Fruit fly (Drosophila melanogaster) whole organism, larva: ENCODE results near the gene CG4957.

Experiments used
- noc ChIP-seq: fragments of 200-800 bp; sonication (Bioruptor generic); optimal IDR thresholded peaks from 3 replicates; lab custom pipeline; 2019; ENCODE audit warnings: missing biosample characterization, mild to moderate bottlenecking, missing genetic modification characterization, moderate library complexity

CG4957 gene

DNA sequence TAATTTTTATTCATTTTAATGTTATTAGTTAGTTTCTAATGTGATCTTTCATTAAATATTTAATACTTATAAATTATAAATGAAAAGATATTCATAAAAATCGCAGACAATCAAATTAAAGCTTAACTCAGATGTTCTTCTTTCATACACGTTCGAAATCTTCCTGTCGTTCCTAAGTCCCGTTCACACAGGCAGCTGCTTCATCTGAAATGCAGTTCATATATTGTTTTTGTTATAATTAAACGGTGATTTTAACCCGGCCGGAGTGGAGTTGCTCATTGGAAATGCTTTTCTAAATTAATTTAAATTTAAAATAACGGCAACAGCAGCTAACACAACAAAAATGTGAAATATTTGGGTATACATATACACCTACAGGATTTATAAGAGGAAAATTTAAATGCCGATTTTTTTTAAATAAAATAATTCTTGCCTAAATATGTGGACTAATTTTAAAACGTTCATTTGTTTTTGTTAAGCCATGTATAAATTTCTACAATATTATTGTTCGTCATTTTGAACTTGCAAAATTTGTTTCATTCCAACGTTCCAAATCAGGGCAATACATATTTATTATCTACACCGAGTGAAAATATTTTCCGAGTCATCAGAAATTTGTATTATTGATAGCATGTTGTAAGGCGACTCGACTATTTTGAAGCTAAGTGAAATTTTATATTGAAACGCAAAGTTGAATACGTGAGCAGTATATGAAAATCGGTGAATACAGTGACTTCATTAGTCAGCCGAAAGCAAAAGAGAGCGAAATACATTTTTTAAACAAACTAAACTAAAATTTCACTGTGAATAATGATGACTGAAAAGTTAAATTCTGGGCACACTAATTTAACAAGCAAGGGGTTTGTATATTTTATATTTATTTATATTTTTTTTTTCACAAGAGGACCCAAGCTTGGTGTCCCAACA, 29.7 kb upstream of the CG4957 start, which contains the start of gene me31B:
me31B (plus strand) TSS at position 616 of the 927 bp plus-strand sequence.
- no peak for TF ChIP-seq noc (tag; lab: Kevin White, UChicago)

DNA sequence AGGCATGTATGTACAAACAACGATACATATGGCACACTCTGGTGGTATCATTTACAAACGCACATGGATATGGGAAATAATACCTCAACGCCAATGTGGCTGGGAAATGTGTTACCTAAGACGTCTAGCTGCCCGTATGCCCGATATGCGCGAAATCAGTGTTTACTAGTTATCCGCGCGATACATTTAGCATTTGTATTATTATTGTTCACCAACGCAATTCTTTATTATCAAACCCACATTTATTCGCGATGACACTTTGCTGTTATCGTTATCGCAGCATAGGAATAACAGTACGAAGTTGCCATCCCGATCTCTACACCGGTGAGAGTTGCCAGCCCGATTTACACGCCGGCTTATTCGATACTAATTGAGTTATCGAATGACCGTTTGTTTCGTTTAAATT, 21.9 kb upstream of the CG4957 start, which contains the start of gene chico:
chico (minus strand) TSS at position 294 of the 406 bp plus-strand sequence.
- TF ChIP-seq noc (tag; lab: Kevin White, UChicago) = no peak

DNA sequence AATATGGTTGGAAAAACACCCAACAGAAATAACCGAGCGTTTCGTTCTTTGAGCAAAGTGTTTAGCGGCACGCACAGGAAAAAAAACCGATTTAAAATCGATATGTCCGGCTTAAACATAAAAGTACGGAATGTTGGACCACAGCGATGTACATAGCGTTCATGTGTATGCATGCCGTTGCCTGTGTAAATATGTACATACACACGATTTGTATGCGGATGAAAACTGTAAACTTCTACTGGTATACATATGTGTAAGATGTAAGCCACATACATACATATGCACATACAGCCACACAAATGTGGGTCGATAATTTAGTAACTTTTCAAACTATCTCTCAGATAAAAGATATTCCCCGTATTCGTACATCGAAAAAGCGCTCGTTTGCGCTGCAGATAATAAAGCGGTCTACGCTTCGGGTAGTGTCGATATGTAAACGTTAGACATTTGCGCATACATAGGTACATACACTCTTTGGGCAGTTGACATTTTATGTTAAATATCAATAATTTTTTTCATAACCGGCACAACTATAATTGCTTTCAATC, 18.9 kb upstream of the CG4957 start:
- no peak for TF ChIP-seq noc (tag; lab: Kevin White, UChicago)

DNA sequence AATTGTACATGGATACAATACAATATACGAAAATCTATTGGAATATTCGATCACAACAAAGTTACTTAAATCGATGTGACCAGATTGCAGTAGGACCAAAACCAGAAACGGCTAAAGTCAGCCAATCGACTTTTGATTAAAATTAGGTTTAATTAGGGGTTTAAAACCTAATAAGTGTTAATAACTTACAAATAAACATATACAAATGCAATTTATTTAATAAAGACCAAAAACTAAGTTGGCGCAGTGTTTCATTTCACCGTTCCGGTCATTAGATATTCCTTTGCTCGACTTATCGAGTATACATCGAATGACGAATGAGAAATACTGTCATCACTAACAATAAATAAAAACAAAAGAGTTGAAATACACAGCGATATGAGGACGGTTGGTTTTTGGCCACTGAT, 18.2 kb upstream of the CG4957 start, which contains the start of the genes bsk and CG31717:
bsk (minus strand) TSS at position 61 of the 407 bp plus-strand sequence.
CG31717 (plus strand) TSS at position 297 of the 407 bp plus-strand sequence.
- no peak for TF ChIP-seq noc (tag; lab: Kevin White, UChicago)

DNA sequence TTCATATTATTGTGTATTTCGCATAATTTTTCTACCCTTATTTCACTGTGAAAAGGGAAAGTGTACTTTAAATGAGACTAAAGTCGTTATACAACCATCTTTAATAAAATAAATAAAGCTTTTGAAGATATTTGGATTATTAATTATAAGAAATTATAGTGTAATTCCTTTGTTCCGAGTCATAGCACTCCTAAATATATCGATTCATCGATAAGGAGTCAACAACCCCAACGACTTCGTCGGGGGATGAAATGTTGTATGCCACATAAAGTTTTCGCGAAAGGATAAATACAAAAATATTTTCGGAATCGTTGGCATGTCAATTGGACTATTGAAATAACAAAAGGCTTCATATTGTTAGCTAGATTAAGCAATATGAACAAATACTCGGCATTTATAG, 17.1 kb upstream of the CG4957 start, which contains the start of gene Ror:
Ror (plus strand) TSS at position 252 of the 400 bp plus-strand sequence.
- no peak for TF ChIP-seq noc (tag; lab: Kevin White, UChicago)

DNA sequence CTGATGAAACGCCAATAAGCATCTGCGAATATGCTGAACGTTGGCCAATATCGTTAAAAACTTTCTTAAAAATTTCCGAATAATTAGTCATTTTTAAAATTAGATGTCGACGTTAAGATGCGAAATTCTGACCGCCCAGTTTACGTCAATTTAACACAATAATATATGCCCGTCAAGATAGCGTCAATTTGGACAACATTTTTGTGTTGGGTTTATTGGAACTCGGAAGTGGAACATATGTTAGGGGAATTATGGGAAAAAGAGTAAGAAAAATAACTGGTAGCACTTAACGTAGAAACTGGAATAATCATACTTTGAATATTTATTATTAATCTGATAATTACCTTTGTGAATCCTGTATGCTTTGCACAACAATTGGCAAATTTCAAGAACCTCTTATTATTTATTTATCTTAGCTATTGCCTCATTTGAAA, 12.9 kb upstream of the CG4957 start, which contains the start of gene CG5676:
CG5676 (minus strand) TSS at position 167 of the 434 bp plus-strand sequence.
- no peak for TF ChIP-seq noc (tag; lab: Kevin White, UChicago)

DNA sequence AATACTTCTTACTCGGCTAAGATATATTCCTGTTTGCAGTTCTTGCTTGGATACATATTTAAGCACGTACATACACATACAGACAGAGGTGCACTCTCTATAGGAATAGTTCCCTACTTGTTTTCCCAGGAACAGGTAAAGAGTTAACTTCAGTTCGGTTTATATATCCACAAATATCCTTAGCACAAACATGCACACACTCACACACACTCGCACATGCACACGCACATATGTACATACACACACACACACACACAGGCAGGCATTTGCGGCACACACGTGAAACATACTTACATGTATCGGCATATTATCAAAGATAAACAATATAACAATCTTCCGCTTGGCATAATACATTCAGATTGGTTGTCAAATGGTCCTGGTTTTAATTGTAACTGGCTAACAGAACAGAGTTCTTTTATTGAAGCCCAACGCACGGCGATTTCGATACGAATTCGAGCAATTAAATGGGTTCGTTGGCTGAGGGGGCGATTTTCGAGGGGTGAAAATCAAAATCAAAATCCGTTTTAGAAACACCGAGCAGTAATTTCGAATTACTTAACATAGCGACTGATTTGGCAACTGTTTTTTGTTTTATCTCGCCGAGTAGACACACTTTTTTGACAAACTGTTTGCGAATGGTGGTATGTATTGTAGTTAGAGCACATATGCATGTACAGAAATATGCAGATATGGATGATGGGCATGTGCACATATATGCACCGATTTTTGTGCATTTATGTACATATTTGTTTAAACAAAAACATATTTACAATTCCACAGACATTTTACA, 8.5 kb upstream of the CG4957 start:
- TF ChIP-seq noc (tag; lab: Kevin White, UChicago) = no peak

DNA sequence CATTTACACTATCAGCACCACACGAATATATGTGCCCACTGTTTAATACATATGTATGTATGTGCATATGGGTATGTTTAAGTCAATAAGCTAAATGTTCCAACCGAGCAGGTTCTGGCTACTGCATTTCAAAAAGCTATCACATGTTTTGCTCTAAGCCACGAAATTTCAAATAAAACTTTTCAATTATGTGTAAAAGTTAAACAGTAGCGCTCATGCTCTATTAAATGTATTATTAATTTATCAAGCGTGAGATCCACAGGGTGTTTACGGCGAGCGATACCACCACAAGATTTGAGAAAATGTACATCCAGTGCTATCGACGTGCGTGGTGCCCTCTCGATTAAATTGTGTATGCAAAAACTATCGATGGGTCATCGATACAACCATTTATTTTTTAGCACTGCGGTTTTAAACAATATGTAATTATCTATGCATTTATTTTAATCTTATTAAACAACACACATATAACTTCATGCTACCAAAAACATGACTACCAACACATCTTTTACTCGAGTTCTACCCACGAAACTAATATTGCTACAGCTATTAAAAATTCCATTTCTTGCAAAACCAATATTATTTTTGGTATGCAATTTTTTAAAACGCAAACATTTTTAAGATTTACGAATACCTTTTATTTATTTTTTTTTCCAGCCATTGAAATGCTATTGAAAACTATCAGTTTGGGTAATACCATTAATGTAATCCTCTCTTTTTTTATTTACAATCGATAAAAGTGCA, 7.8 kb upstream of the CG4957 start, which contains the start of gene Pten:
Pten (minus strand) TSS at position 300 of the 744 bp plus-strand sequence.
- TF ChIP-seq noc (tag; lab: Kevin White, UChicago) = no peak

DNA sequence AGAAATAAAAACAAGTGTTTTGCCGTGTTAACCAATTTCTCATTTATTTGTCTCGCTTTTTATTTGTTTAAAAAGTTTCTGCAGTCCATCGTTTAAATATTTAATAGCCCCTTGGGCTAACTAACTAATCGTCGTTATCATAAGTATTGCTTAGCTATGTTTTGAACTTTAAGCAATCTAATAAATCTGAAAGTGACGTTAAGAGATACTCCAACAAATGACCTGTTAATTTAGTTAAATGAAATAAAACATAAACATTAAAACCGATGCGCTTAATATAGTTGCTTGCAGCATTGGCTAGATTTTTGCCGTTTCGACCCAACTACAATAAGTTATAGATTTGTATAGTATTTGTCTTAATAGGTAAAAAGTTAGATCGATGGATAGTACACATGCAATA, 6.9 kb upstream of the CG4957 start:
- TF ChIP-seq noc (tag; lab: Kevin White, UChicago) = no peak

DNA sequence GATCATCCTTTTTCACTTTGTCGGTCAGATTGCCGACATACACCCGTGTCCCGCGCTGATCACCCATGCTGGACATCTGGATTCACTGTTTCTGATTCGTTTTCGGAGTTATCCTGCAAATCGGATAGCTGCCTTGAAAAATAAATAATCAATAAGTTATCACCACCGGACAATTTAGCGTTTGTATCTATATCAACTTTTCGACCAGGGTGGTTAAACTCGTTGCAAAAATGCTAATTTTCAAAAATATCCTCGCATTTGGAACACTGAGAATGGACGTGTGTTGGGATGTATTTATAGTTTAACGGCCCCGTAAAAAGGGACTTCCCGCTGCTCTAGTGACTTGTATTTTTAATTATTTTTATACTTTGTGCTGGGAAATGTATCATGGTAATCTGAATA, 5.3 kb upstream of the CG4957 start, which contains the start of gene Rsf1:
Rsf1 (minus strand) TSS at position 212 of the 402 bp plus-strand sequence.
- no peak for TF ChIP-seq noc (tag; lab: Kevin White, UChicago)

DNA sequence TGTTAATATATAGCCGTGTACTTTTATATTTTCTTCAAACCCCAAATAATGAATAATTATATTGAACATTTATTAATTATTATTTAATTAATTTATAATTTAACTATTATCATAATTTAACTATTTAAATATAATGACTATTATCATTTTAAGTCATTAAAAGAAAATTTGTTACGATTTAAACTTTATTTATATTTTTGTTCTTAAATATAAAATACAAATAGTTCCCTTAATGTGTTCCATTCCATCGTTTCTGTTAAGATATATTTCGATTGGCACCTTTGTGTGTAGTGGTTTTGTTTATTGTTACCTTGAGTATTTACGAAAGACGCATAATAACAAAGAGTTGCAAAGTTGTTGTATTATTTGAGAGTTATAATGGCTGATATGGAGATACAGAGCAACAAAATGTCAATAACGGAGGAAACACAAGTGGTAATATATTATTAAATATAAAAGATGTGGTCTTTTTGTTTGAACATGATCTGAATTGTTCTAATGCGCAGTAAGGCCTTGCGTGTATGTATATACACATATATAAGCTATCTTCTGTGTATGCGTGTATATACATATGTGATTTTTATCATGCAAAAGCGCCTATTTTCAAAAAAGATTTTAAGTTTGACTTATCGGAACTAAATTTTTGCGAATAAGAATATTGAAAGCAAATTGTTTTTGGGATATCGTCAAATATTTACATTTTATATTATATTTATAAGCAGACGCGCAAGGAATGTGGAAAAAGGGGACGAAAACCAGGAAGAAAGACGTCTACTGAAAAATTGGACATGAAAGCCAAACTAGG, 4.6 kb upstream of the CG4957 start, which contains the start of gene REPTOR-BP:
REPTOR-BP (plus strand) TSS at position 296 of the 805 bp plus-strand sequence.
- TF ChIP-seq noc (tag; lab: Kevin White, UChicago) = no peak

DNA sequence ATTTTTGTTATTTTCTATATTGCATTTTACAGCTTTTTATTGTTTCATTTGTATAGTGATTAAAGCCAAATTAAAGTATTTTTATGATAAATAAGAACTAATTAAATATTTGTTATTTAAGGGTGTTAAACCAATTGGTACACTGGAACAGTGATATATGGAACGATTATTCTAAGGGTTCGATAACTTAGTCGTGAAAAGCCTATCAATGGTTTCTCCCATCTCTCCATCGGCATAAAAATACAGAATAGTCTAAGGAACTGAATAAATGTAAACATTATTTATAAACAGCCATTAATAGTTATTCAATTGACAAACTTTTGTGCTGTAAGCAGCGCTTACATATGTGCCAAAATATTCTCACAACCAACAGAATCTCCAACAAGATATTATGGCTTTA, 3.5 kb upstream of the CG4957 start, which contains the start of gene Mob3:
Mob3 (plus strand) TSS at position 208 of the 400 bp plus-strand sequence.
- TF ChIP-seq noc (tag; lab: Kevin White, UChicago) = no peak

DNA sequence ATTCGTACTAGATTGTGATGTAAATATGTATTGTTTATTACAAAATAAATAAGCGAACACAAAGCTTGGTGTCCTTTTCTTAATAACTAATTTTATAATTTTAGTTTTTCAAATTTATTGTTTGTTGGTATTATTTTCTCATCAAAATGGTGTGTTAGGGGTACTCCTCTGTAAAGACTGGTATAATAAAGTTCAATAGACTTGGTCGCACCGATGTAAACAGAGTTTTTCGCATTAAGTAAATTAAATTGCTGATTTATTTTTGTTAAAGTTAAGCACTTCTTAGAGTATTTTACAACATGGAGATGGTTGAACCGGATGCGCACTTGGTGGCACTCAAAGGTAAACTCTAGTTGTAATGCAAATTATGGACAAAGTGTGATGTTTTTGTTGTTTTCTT, 2.2 kb upstream of the CG4957 start, which contains the start of gene CG4953:
CG4953 (plus strand) TSS at position 193 of the 400 bp plus-strand sequence.
- TF ChIP-seq noc (tag; lab: Kevin White, UChicago) = no peak
